Worm (Caenorhabditis elegans) whole organism, mixed stage, embryonic: Measurements from ENCODE around the gene dve-1.

Experiments
- ceh-43 ChIP-seq: fragments of 200-800 bp; sonication (Bioruptor generic); optimal IDR thresholded peaks from 2 replicates; lab custom pipeline; 2018; ENCODE audit warnings: mild to moderate bottlenecking, missing genetic modification characterization, moderate library complexity, missing compliant biosample characterization
- ceh-83 ChIP-seq: fragments of 200-800 bp; sonication (Bioruptor generic); optimal IDR thresholded peaks from 2 replicates; lab custom pipeline; 2018; ENCODE audit warnings: mild to moderate bottlenecking, missing genetic modification characterization, missing compliant biosample characterization
- flh-1 ChIP-seq: fragments of 200-800 bp; sonication (Bioruptor generic); optimal IDR thresholded peaks from 2 replicates; lab custom pipeline; 2018; ENCODE audit warnings: mild to moderate bottlenecking, missing genetic modification characterization, moderate library complexity, missing compliant biosample characterization
- mep-1 ChIP-seq: fragments of 150-350 bp; optimal IDR thresholded peaks from 2 replicates; lab custom pipeline; 2017; ENCODE audit warnings: missing biosample characterization, missing genetic modification reagents, missing genetic modification characterization, inconsistent platforms
- nhr-12 ChIP-seq: fragments of 150-350 bp; optimal IDR thresholded peaks from 2 replicates; lab custom pipeline; 2014; ENCODE audit warnings: missing biosample characterization, missing genetic modification characterization
- nhr-237 ChIP-seq: fragments of 150-350 bp; optimal IDR thresholded peaks from 2 replicates; lab custom pipeline; 2014; ENCODE audit warnings: missing biosample characterization, missing genetic modification characterization
- nhr-76 ChIP-seq: sonication (generic microtip); optimal IDR thresholded peaks from 2 replicates; lab custom pipeline; 2017; ENCODE audit warnings: missing biosample characterization, missing genetic modification characterization
- pha-4 ChIP-seq: fragments of 150-350 bp; optimal IDR thresholded peaks from 2 replicates; lab custom pipeline; 2018; ENCODE audit warnings: missing biosample characterization, missing genetic modification reagents, missing genetic modification characterization
- snpc-4 ChIP-seq: fragments of 150-350 bp; optimal IDR thresholded peaks from 2 replicates; lab custom pipeline; 2014; ENCODE audit warnings: missing biosample characterization, missing genetic modification characterization
- sptf-1 ChIP-seq: sonication (generic microtip); optimal IDR thresholded peaks from 2 replicates; lab custom pipeline; 2017; ENCODE audit warnings: mild to moderate bottlenecking, missing genetic modification characterization, moderate library complexity, missing compliant biosample characterization
- unc-62 ChIP-seq: fragments of 150-350 bp; optimal IDR thresholded peaks from 2 replicates; lab custom pipeline; 2014; ENCODE audit warnings: missing biosample characterization, missing genetic modification reagents, missing genetic modification characterization
- zip-8 ChIP-seq: fragments of 150-350 bp; optimal IDR thresholded peaks from 2 replicates; lab custom pipeline; 2014; ENCODE audit warnings: missing biosample characterization, missing genetic modification characterization
- ztf-11 ChIP-seq: fragments of 150-350 bp; optimal IDR thresholded peaks from 2 replicates; lab custom pipeline; 2014; ENCODE audit warnings: missing biosample characterization, missing genetic modification characterization

DNA sequence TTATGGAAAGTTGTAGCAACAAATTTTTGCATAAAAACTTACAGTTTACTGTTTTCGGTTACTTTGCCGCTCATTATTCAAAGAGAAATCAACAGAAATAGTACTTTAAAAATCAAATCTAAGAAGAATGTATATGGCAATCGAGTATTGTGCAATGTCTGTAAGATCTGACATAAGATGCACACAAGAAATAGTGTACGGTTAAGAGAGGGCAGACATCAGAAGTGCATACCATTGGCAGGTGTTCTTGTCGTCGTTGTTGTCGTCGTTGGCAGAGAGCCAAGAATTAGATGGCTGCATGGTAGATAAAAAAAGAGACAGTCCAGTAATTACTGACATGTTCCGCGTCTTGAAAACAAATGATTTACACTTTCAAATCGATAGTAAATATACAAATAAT lies 38.9 kb downstream of the dve-1 start, which contains the start of gene R04A9.7:
- TF ChIP-seq nhr-12 (tag; lab: Kevin White, UChicago) (no peak), sptf-1 (tag; lab: Kevin White, UChicago) (no peak), nhr-237 (no peak), pha-4 (no peak), ceh-43 (no peak), flh-1 (GFP tag; lab: Kevin White, UChicago) (no peak), ztf-11 (tag; lab: Kevin White, UChicago) (no peak), mep-1 (tag; lab: Kevin White, UChicago) (no peak), zip-8 (no peak), nhr-76 (no peak), ceh-83 (GFP tag; lab: Kevin White, UChicago) (no peak), unc-62 (GFP tag; lab: Kevin White, UChicago) (no peak), snpc-4 (no peak)
